Worm (Caenorhabditis elegans) whole organism, late embryonic: ENCODE data around the gene hda-11.

Source experiments
- C38D4.7 ChIP-seq: fragments of 200-800 bp; sonication (Bioruptor generic); optimal IDR thresholded peaks from 2 replicates; lab custom pipeline; 2018; ENCODE audit warnings: mild to moderate bottlenecking, missing genetic modification characterization, moderate library complexity, missing compliant biosample characterization
- eyg-1 ChIP-seq: sonication (generic microtip); optimal IDR thresholded peaks from 2 replicates; lab custom pipeline; 2016; ENCODE audit warnings: missing genotype, missing genetic modification characterization, missing compliant biosample characterization
- fkh-6 ChIP-seq: sonication (generic microtip); optimal IDR thresholded peaks from 2 replicates; lab custom pipeline; 2016; ENCODE audit warnings: missing genetic modification characterization, missing compliant biosample characterization
- mec-3 ChIP-seq: sonication (generic microtip); optimal IDR thresholded peaks from 2 replicates; lab custom pipeline; 2016; ENCODE audit warnings: borderline replicate concordance, missing genetic modification characterization, missing compliant biosample characterization
- nhr-11 ChIP-seq: fragments of 150-350 bp; optimal IDR thresholded peaks from 2 replicates; lab custom pipeline; 2014; ENCODE audit warnings: missing biosample characterization, missing genetic modification characterization
- pag-3 ChIP-seq: sonication (generic microtip); optimal IDR thresholded peaks from 2 replicates; lab custom pipeline; 2016; ENCODE audit warnings: missing compliant biosample characterization, missing genetic modification characterization, borderline replicate concordance
- pax-1 ChIP-seq: fragments of 150-350 bp; optimal IDR thresholded peaks from 2 replicates; lab custom pipeline; 2014; ENCODE audit warnings: missing biosample characterization, missing genetic modification characterization
- sox-4 ChIP-seq: sonication (generic microtip); optimal IDR thresholded peaks from 2 replicates; lab custom pipeline; 2017; ENCODE audit warnings: mild to moderate bottlenecking, missing genetic modification characterization, inconsistent platforms, missing compliant biosample characterization
- unc-86 ChIP-seq: sonication (generic microtip); optimal IDR thresholded peaks from 2 replicates; lab custom pipeline; 2016; ENCODE audit warnings: missing genetic modification characterization, missing compliant biosample characterization
- zip-5 ChIP-seq: sonication (generic microtip); optimal IDR thresholded peaks from 2 replicates; lab custom pipeline; 2016; ENCODE audit warnings: missing genetic modification characterization, missing compliant biosample characterization

- no peak for TF ChIP-seq C38D4.7 (GFP tag; lab: Kevin White, UChicago)
- no peak for TF ChIP-seq eyg-1
- no peak for TF ChIP-seq pax-1 (tag; lab: Kevin White, UChicago)
- no peak for TF ChIP-seq zip-5 (tag; lab: Kevin White, UChicago)
- no peak for TF ChIP-seq sox-4 (tag; lab: Kevin White, UChicago)
- TF ChIP-seq nhr-11 (tag; lab: Kevin White, UChicago), result no peak
- TF ChIP-seq fkh-6 (tag; lab: Kevin White, UChicago), result no peak
- no peak for TF ChIP-seq unc-86 (tag; lab: Kevin White, UChicago)
- TF ChIP-seq mec-3 (tag; lab: Kevin White, UChicago), result no peak
- TF ChIP-seq pag-3 (tag; lab: Kevin White, UChicago), result no peak
These were observed 48.2 kb downstream of the hda-11 start for ce11 chrV:10574197-10574596.
